Fruit fly (Drosophila melanogaster) whole organism, embryonic: ENCODE data around the gene Mics1.

Source experiments
- Ada2b ChIP-seq: fragments of 200-800 bp; sonication (Bioruptor generic); IDR thresholded peaks from 2 replicates; pipeline ENCODE4 v1.3.6; 2022; ENCODE audit warnings: missing biosample characterization, missing genetic modification characterization
- CG10565 ChIP-seq: fragments of 200-800 bp; sonication (Bioruptor generic); optimal IDR thresholded peaks from 3 replicates; lab custom pipeline; 2016; ENCODE audit warnings: missing biosample characterization, mild to moderate bottlenecking, missing genetic modification characterization
- CG11085 ChIP-seq: fragments of 200-800 bp; sonication (Bioruptor generic); IDR thresholded peaks from 2 replicates; pipeline ENCODE4 v1.3.6; 2022; ENCODE audit warnings: missing biosample characterization, missing genetic modification characterization
- CG11560 ChIP-seq: fragments of 200-800 bp; sonication (Bioruptor generic); IDR thresholded peaks from 3 replicates; pipeline ENCODE4 v1.3.6; 2022; ENCODE audit warnings: missing biosample characterization, missing genetic modification characterization
- CG12219 ChIP-seq: fragments of 200-800 bp; sonication (Bioruptor generic); optimal IDR thresholded peaks from 3 replicates; lab custom pipeline; 2018; ENCODE audit warnings: missing biosample characterization, mild to moderate bottlenecking, missing genetic modification characterization
- CG1233 ChIP-seq: fragments of 200-800 bp; sonication (Bioruptor generic); optimal IDR thresholded peaks from 4 replicates; lab custom pipeline; 2018; ENCODE audit warnings: missing biosample characterization, mild to moderate bottlenecking, missing genetic modification characterization
- CG1529 ChIP-seq: fragments of 200-800 bp; sonication (Bioruptor generic); optimal IDR thresholded peaks from 3 replicates; lab custom pipeline; 2018; ENCODE audit warnings: missing biosample characterization, missing genetic modification characterization
- CG18619 ChIP-seq: fragments of 200-800 bp; sonication (Bioruptor generic); optimal IDR thresholded peaks from 3 replicates; lab custom pipeline; 2017; ENCODE audit warnings: missing biosample characterization, mild to moderate bottlenecking, missing genetic modification characterization
- CG2120 ChIP-seq: fragments of 200-800 bp; sonication (Bioruptor generic); optimal IDR thresholded peaks from 3 replicates; lab custom pipeline; 2016; ENCODE audit warnings: missing biosample characterization, missing genetic modification characterization
- CG2129 ChIP-seq: fragments of 200-800 bp; sonication (Bioruptor generic); IDR thresholded peaks from 2 replicates; pipeline ENCODE4 v1.3.6; 2022; ENCODE audit warnings: missing biosample characterization, missing genetic modification characterization; ENCODE audit not compliant: partially characterized antibody
- CG2712 ChIP-seq: fragments of 200-800 bp; optimal IDR thresholded peaks from 3 replicates; lab custom pipeline; 2019; ENCODE audit warnings: missing biosample characterization, mild to moderate bottlenecking, missing genetic modification characterization, moderate library complexity
- CG31224 ChIP-seq: fragments of 200-800 bp; sonication (Bioruptor generic); IDR thresholded peaks from 2 replicates; pipeline ENCODE4 v1.3.6; 2022; ENCODE audit warnings: missing biosample characterization, missing genetic modification characterization
- CG3163 ChIP-seq: fragments of 200-800 bp; sonication (Bioruptor generic); optimal IDR thresholded peaks from 3 replicates; lab custom pipeline; 2016; ENCODE audit warnings: missing biosample characterization, missing genetic modification characterization
- CG4707 ChIP-seq: fragments of 200-800 bp; sonication (Bioruptor generic); optimal IDR thresholded peaks from 2 replicates; lab custom pipeline; 2018; ENCODE audit warnings: missing biosample characterization, mild to moderate bottlenecking, missing genetic modification characterization, moderate library complexity
- CG4820 ChIP-seq: fragments of 200-800 bp; sonication (Bioruptor generic); optimal IDR thresholded peaks from 3 replicates; lab custom pipeline; 2016; ENCODE audit warnings: missing biosample characterization, missing genetic modification characterization
- CG6175 ChIP-seq: fragments of 200-800 bp; sonication (Bioruptor generic); IDR thresholded peaks from 3 replicates; pipeline ENCODE4 v1.3.6; 2022; ENCODE audit warnings: missing biosample characterization, missing genetic modification characterization
- CG7271 ChIP-seq: fragments of 200-800 bp; sonication (Bioruptor generic); optimal IDR thresholded peaks from 2 replicates; lab custom pipeline; 2018; ENCODE audit warnings: missing biosample characterization, mild to moderate bottlenecking, missing genetic modification characterization, moderate library complexity
- CG8281 ChIP-seq: fragments of 200-800 bp; sonication (Bioruptor generic); optimal IDR thresholded peaks from 2 replicates; lab custom pipeline; 2018; ENCODE audit warnings: missing biosample characterization, mild to moderate bottlenecking, missing genetic modification characterization, moderate library complexity
- CkIIα-i1 ChIP-seq: fragments of 200-800 bp; sonication (Bioruptor generic); IDR thresholded peaks from 2 replicates; pipeline ENCODE4 v1.3.6; 2022; ENCODE audit warnings: missing biosample characterization, missing genetic modification characterization
- D ChIP-seq, 2 experiments: fragments of 200-800 bp in 1 of 2; fragments of >200 bp in 1 of 2; sonication (Bioruptor generic) in 1 of 2; optimal IDR thresholded peaks; 2 replicates in 1 of 2; 3 replicates in 1 of 2; lab custom pipeline; 2017; ENCODE audit warnings: mild to moderate bottlenecking in 1 of 2, missing biosample characterization in 1 of 2, missing genetic modification characterization in 1 of 2, missing genetic modification reagents in 1 of 2
- Gsc ChIP-seq: fragments of 200-800 bp; sonication (Bioruptor generic); IDR thresholded peaks from 2 replicates; pipeline ENCODE4 v1.3.6; 2022; ENCODE audit warnings: missing biosample characterization, missing genetic modification characterization
- H2.0 ChIP-seq: fragments of 200-800 bp; sonication (Bioruptor generic); IDR thresholded peaks from 2 replicates; pipeline ENCODE4 v1.3.6; 2022; ENCODE audit warnings: missing biosample characterization, missing genetic modification characterization
- Lhr ChIP-seq: fragments of 200-800 bp; sonication (Bioruptor generic); optimal IDR thresholded peaks from 3 replicates; lab custom pipeline; 2017; ENCODE audit warnings: mild to moderate bottlenecking, missing biosample characterization, missing genetic modification reagents, missing genetic modification characterization
- MBD-R2 ChIP-seq: fragments of 200-800 bp; sonication (Bioruptor generic); IDR thresholded peaks from 2 replicates; pipeline ENCODE4 v1.3.6; 2022; ENCODE audit warnings: missing biosample characterization, missing genetic modification characterization
- Mad ChIP-seq: fragments of 200-800 bp; sonication (Bioruptor generic); optimal IDR thresholded peaks from 2 replicates; lab custom pipeline; 2016; ENCODE audit warnings: missing biosample characterization, missing genetic modification characterization
- NC2α ChIP-seq: fragments of 200-800 bp; sonication (Bioruptor generic); optimal IDR thresholded peaks from 2 replicates; lab custom pipeline; 2016; ENCODE audit warnings: missing biosample characterization, missing genetic modification characterization
- NFAT ChIP-seq: fragments of 200-800 bp; sonication (Bioruptor generic); IDR thresholded peaks from 2 replicates; pipeline ENCODE4 v1.3.6; 2022; ENCODE audit warnings: missing biosample characterization, missing genetic modification characterization
- NfI ChIP-seq: fragments of 200-800 bp; sonication (Bioruptor generic); optimal IDR thresholded peaks from 3 replicates; lab custom pipeline; 2018; ENCODE audit warnings: missing biosample characterization, mild to moderate bottlenecking, missing genetic modification characterization, moderate library complexity
- PHDP ChIP-seq: fragments of 200-800 bp; sonication (Bioruptor generic); optimal IDR thresholded peaks from 3 replicates; lab custom pipeline; 2018; ENCODE audit warnings: missing biosample characterization, mild to moderate bottlenecking, missing genetic modification characterization, moderate library complexity
- Six4 ChIP-seq: fragments of 200-800 bp; sonication (Bioruptor generic); optimal IDR thresholded peaks from 2 replicates; lab custom pipeline; 2016; ENCODE audit warnings: missing biosample characterization, missing genetic modification characterization
- btn ChIP-seq: fragments of 200-800 bp; sonication (Bioruptor generic); optimal IDR thresholded peaks from 2 replicates; lab custom pipeline; 2016; ENCODE audit warnings: missing biosample characterization, missing genetic modification characterization
- dan ChIP-seq: fragments of 200-800 bp; sonication (Bioruptor generic); IDR thresholded peaks from 2 replicates; pipeline ENCODE4 v1.3.6; 2022; ENCODE audit warnings: missing biosample characterization, missing genetic modification characterization
- dysf ChIP-seq: fragments of 200-800 bp; sonication (Bioruptor generic); IDR thresholded peaks from 3 replicates; pipeline ENCODE4 v1.3.6; 2022; ENCODE audit warnings: missing biosample characterization, missing genetic modification characterization
- en ChIP-seq: fragments of 200-800 bp; sonication (Bioruptor generic); optimal IDR thresholded peaks from 2 replicates; lab custom pipeline; 2016; ENCODE audit warnings: missing biosample characterization, missing genetic modification characterization
- fd3F ChIP-seq: fragments of 200-800 bp; sonication (Bioruptor generic); optimal IDR thresholded peaks from 2 replicates; lab custom pipeline; 2018; ENCODE audit warnings: missing biosample characterization, mild to moderate bottlenecking, missing genetic modification characterization, moderate library complexity
- fd96Cb ChIP-seq: fragments of 200-800 bp; sonication (Bioruptor generic); optimal IDR thresholded peaks from 2 replicates; lab custom pipeline; 2018; ENCODE audit warnings: missing biosample characterization, mild to moderate bottlenecking, missing genetic modification characterization, moderate library complexity
- fu2 ChIP-seq: fragments of 200-800 bp; sonication (Bioruptor generic); optimal IDR thresholded peaks from 2 replicates; lab custom pipeline; 2016; ENCODE audit warnings: missing biosample characterization, missing genetic modification characterization
- grau ChIP-seq: fragments of 200-800 bp; optimal IDR thresholded peaks from 3 replicates; lab custom pipeline; 2019; ENCODE audit warnings: missing biosample characterization, mild to moderate bottlenecking, missing genetic modification characterization, moderate library complexity
- her ChIP-seq: fragments of 200-800 bp; sonication (Bioruptor generic); optimal IDR thresholded peaks from 2 replicates; lab custom pipeline; 2016; ENCODE audit warnings: missing biosample characterization, missing genetic modification characterization
- jumu ChIP-seq: fragments of 200-800 bp; sonication (Bioruptor generic); optimal IDR thresholded peaks from 3 replicates; lab custom pipeline; 2016; ENCODE audit warnings: missing biosample characterization, missing genetic modification characterization
- lab ChIP-seq: fragments of 200-800 bp; sonication (Bioruptor generic); optimal IDR thresholded peaks from 3 replicates; lab custom pipeline; 2017; ENCODE audit warnings: missing biosample characterization, missing genetic modification characterization, mild to moderate bottlenecking, moderate library complexity, missing genetic modification reagents
- lilli ChIP-seq: fragments of 200-800 bp; sonication (Bioruptor generic); optimal IDR thresholded peaks from 3 replicates; lab custom pipeline; 2016; ENCODE audit warnings: missing biosample characterization, missing genetic modification characterization
- prd ChIP-seq, 3 experiments: fragments of >200 bp in 2 of 3; fragments of 200-800 bp in 1 of 3; sonication (Bioruptor generic) in 1 of 3; optimal IDR thresholded peaks in 2 of 3; IDR thresholded peaks in 1 of 3; 2 replicates in 2 of 3; 3 replicates in 1 of 3; pipeline versions ENCODE4 v1.3.6 to Lab custom; 2017 to 2022; ENCODE audit warnings: missing biosample characterization in 1 of 3, missing genetic modification characterization in 1 of 3
- pum ChIP-seq: fragments of 200-800 bp; sonication (Bioruptor generic); optimal IDR thresholded peaks from 2 replicates; lab custom pipeline; 2016; ENCODE audit warnings: missing biosample characterization, missing genetic modification characterization
- row ChIP-seq: fragments of 200-800 bp; sonication (Bioruptor generic); IDR thresholded peaks from 3 replicates; pipeline ENCODE4 v1.3.6; 2022; ENCODE audit warnings: missing biosample characterization, missing genetic modification characterization
- sima ChIP-seq: fragments of 200-800 bp; sonication (Bioruptor generic); optimal IDR thresholded peaks from 2 replicates; lab custom pipeline; 2016; ENCODE audit warnings: missing biosample characterization, missing genetic modification characterization
- ssp ChIP-seq: fragments of 200-800 bp; sonication (Bioruptor generic); IDR thresholded peaks from 2 replicates; pipeline ENCODE4 v1.3.6; 2022; ENCODE audit warnings: missing biosample characterization, missing genetic modification characterization
- tin ChIP-seq: fragments of 200-800 bp; sonication (Bioruptor generic); optimal IDR thresholded peaks from 3 replicates; lab custom pipeline; 2016; ENCODE audit warnings: missing biosample characterization, missing genetic modification characterization
- toy ChIP-seq: fragments of 200-800 bp; sonication (Bioruptor generic); IDR thresholded peaks from 2 replicates; pipeline ENCODE4 v1.3.6; 2022; ENCODE audit warnings: missing biosample characterization, missing genetic modification characterization
- trem ChIP-seq: fragments of 200-800 bp; optimal IDR thresholded peaks from 3 replicates; lab custom pipeline; 2019; ENCODE audit warnings: missing biosample characterization, mild to moderate bottlenecking, missing genetic modification characterization, moderate library complexity
- tup ChIP-seq: fragments of 200-800 bp; sonication (Bioruptor generic); optimal IDR thresholded peaks from 2 replicates; lab custom pipeline; 2016; ENCODE audit warnings: missing biosample characterization, mild to moderate bottlenecking, missing genetic modification characterization, moderate library complexity

Gene Mics1

dm6 chr3R:7490884-7491283 lies 11.3 kb downstream of the Mics1 start (continued):
- TF ChIP-seq CG6175 (GFP tag; lab: Robert Waterston, UW) = no peak
- TF ChIP-seq lab = peak; percentile 4
- no peak for TF ChIP-seq lilli (GFP tag; lab: Kevin White, UChicago)
- TF ChIP-seq CG11085 (GFP tag; lab: Robert Waterston, UW) = no peak
- no peak for TF ChIP-seq btn (GFP tag; lab: Kevin White, UChicago)
- TF ChIP-seq grau (tag; lab: Kevin White, UChicago) = peak; percentile 66
- no peak for TF ChIP-seq her
- TF ChIP-seq CG1529 (GFP tag; lab: Kevin White, UChicago) = peak; percentile 11
- TF ChIP-seq Gsc (GFP tag; lab: Robert Waterston, UW) = no peak
- no peak for TF ChIP-seq CG4707 (GFP tag; lab: Kevin White, UChicago)
- TF ChIP-seq toy = no peak
- TF ChIP-seq CG10565 (GFP tag; lab: Kevin White, UChicago) = no peak
- no peak for TF ChIP-seq trem
- no peak for TF ChIP-seq tup (GFP tag; lab: Kevin White, UChicago)
- TF ChIP-seq sima (GFP tag; lab: Kevin White, UChicago) = no peak
- TF ChIP-seq tin (GFP tag; lab: Kevin White, UChicago) = peak; percentile 16
- no peak for TF ChIP-seq CG2129 (GFP tag; lab: Robert Waterston, UW)
- no peak for TF ChIP-seq fd3F (GFP tag; lab: Kevin White, UChicago)
- peak; percentile 28; the same call in 1 of the 2 replicates for TF ChIP-seq Ada2b (GFP tag; lab: Robert Waterston, UW)
- TF ChIP-seq NfI (GFP tag; lab: Kevin White, UChicago) = peak; percentile 22
- TF ChIP-seq Lhr (GFP tag; lab: Kevin White, UChicago) = no peak
- no peak for TF ChIP-seq NC2α (GFP tag; lab: Kevin White, UChicago)
- no peak for TF ChIP-seq CG3163 (GFP tag; lab: Kevin White, UChicago)
- no peak for TF ChIP-seq CG11560 (tag; lab: Robert Waterston, UW)
- TF ChIP-seq Mad = no peak
- TF ChIP-seq ssp (GFP tag; lab: Robert Waterston, UW) = peak; percentile 39; the same call in 1 of the 2 replicates
- peak; percentile 44 for TF ChIP-seq row (GFP tag; lab: Robert Waterston, UW)
- TF ChIP-seq CG4820 = peak; percentile 62
- TF ChIP-seq dysf = 0 out of 3 replicates have a peak, but pooled peaks have one; percentile 52
- TF ChIP-seq CG2712 (tag; lab: Kevin White, UChicago) = no peak
- no peak for TF ChIP-seq CG7271 (tag; lab: Kevin White, UChicago)
- no peak for TF ChIP-seq prd (optimal IDR thresholded peaks at IDR 0.05; lab: Kevin White, UChicago)
- TF ChIP-seq prd (GFP tag; IDR thresholded peaks at IDR 0.05; lab: Robert Waterston, UW) = peak; percentile 57; the same call in 1 of the 3 replicates
- no peak for TF ChIP-seq CG12219
- TF ChIP-seq Six4 (GFP tag; lab: Kevin White, UChicago) = peak; percentile 47
- TF ChIP-seq CG1233 (GFP tag; lab: Kevin White, UChicago) = peak; percentile 61
- no peak for TF ChIP-seq en (GFP tag; lab: Kevin White, UChicago)
- peak; percentile 56 for TF ChIP-seq PHDP (tag; lab: Kevin White, UChicago)
- TF ChIP-seq CG2120 (GFP tag; lab: Kevin White, UChicago) = no peak
- peak; percentile 18 for TF ChIP-seq CG8281 (tag; lab: Kevin White, UChicago)
- no peak for TF ChIP-seq NFAT (GFP tag; lab: Robert Waterston, UW)
- no peak for TF ChIP-seq MBD-R2 (GFP tag; lab: Robert Waterston, UW)
- peak; percentile 21 for TF ChIP-seq CG18619 (GFP tag; lab: Kevin White, UChicago)
- TF ChIP-seq H2.0 (GFP tag; lab: Robert Waterston, UW) = peak; percentile 24; the same call in 1 of the 2 replicates
- no peak for TF ChIP-seq D (optimal IDR thresholded peaks at IDR 0.05; lab: Kevin White, UChicago)
- TF ChIP-seq D (GFP tag; optimal IDR thresholded peaks at IDR 0.05; lab: Kevin White, UChicago) = peak; percentile 31
- peak; percentile 75 for TF ChIP-seq fd96Cb
- TF ChIP-seq CkIIα-i1 (GFP tag; lab: Robert Waterston, UW) = no peak
- TF ChIP-seq dan (GFP tag; lab: Robert Waterston, UW) = no peak
- TF ChIP-seq fu2 (GFP tag; lab: Kevin White, UChicago) = no peak
- TF ChIP-seq pum (GFP tag; lab: Kevin White, UChicago) = no peak
- TF ChIP-seq jumu = no peak
- TF ChIP-seq CG31224 (GFP tag; lab: Robert Waterston, UW) = no peak
